Worm (Caenorhabditis elegans) whole organism, L1 larva: ENCODE results near the gene oac-1.
A peak's percentile ranks its signal among the peaks of the same experiment; 100 is the strongest.

ENCODE experiments used
- C34B4.2 ChIP-seq: sonication (generic microtip); optimal IDR thresholded peaks from 2 replicates; lab custom pipeline; 2017; ENCODE audit warnings: mild to moderate bottlenecking, missing genetic modification characterization, missing compliant biosample characterization
- F16B12.6 ChIP-seq: fragments of 150-350 bp; optimal IDR thresholded peaks from 2 replicates; lab custom pipeline; 2014; ENCODE audit warnings: missing biosample characterization, missing genetic modification characterization
- aha-1 ChIP-seq: fragments of 150-350 bp; optimal IDR thresholded peaks from 2 replicates; lab custom pipeline; 2014; ENCODE audit warnings: missing biosample characterization, missing genetic modification characterization
- aly-2 ChIP-seq: fragments of 150-350 bp; optimal IDR thresholded peaks from 2 replicates; lab custom pipeline; 2014; ENCODE audit warnings: missing biosample characterization, missing genetic modification characterization
- ama-1 ChIP-seq: fragments of 150-350 bp; optimal IDR thresholded peaks from 2 replicates; lab custom pipeline; 2014
- blmp-1 ChIP-seq: fragments of 150-350 bp; optimal IDR thresholded peaks from 2 replicates; lab custom pipeline; 2014; ENCODE audit warnings: missing biosample characterization, missing genetic modification characterization
- ceh-63 ChIP-seq: fragments of 200-800 bp; sonication (Bioruptor generic); optimal IDR thresholded peaks from 2 replicates; lab custom pipeline; 2018; ENCODE audit warnings: mild to moderate bottlenecking, missing genetic modification characterization, missing compliant biosample characterization
- ceh-8 ChIP-seq: fragments of 200-800 bp; sonication (Bioruptor generic); optimal IDR thresholded peaks from 2 replicates; lab custom pipeline; 2018; ENCODE audit warnings: mild to moderate bottlenecking, missing genetic modification characterization, moderate library complexity, missing compliant biosample characterization
- ceh-88 ChIP-seq: fragments of 200-800 bp; sonication (Bioruptor generic); IDR thresholded peaks from 2 replicates; pipeline ENCODE4 v1.3.6; 2022; ENCODE audit warnings: missing genetic modification characterization, missing compliant biosample characterization
- ceh-90 ChIP-seq: sonication (generic microtip); optimal IDR thresholded peaks from 2 replicates; lab custom pipeline; 2016; ENCODE audit warnings: missing genetic modification characterization, missing compliant biosample characterization
- ces-1 ChIP-seq: fragments of 150-350 bp; optimal IDR thresholded peaks from 2 replicates; lab custom pipeline; 2014; ENCODE audit warnings: missing biosample characterization, missing genetic modification reagents, missing genetic modification characterization
- dpl-1 ChIP-seq, 3 experiments: fragments of 150-350 bp in 2 of 3; sonication (generic microtip) in 1 of 3; optimal IDR thresholded peaks; 2 replicates each; lab custom pipeline; 2014 to 2017; ENCODE audit warnings: missing biosample characterization in 3 of 3, missing genetic modification characterization in 3 of 3, missing genetic modification reagents in 3 of 3
- efl-1 ChIP-seq, 4 experiments: fragments of 150-350 bp; optimal IDR thresholded peaks in 3 of 4; peaks in 1 of 4; 1 replicate in 1 of 4; 2 replicates in 3 of 4; lab custom pipeline; 2014; ENCODE audit warnings: missing biosample characterization in 2 of 4, missing genetic modification characterization in 2 of 4, missing genetic modification reagents in 2 of 4
- efl-3 ChIP-seq: fragments of 200-800 bp; sonication (Bioruptor generic); optimal IDR thresholded peaks from 2 replicates; lab custom pipeline; 2018; ENCODE audit warnings: mild to moderate bottlenecking, missing genetic modification characterization, missing compliant biosample characterization
- egl-13 ChIP-seq: sonication (generic microtip); optimal IDR thresholded peaks from 2 replicates; lab custom pipeline; 2016; ENCODE audit warnings: missing genotype, missing genetic modification reagents, missing genetic modification characterization, missing compliant biosample characterization
- fkh-4 ChIP-seq: sonication (generic microtip); optimal IDR thresholded peaks from 2 replicates; lab custom pipeline; 2016; ENCODE audit warnings: missing compliant biosample characterization, missing genetic modification characterization, borderline replicate concordance
- fkh-8 ChIP-seq: sonication (generic microtip); optimal IDR thresholded peaks from 2 replicates; lab custom pipeline; 2016; ENCODE audit warnings: mild to moderate bottlenecking, missing genetic modification characterization, missing compliant biosample characterization
- fos-1 ChIP-seq: fragments of 150-350 bp; optimal IDR thresholded peaks from 2 replicates; lab custom pipeline; 2014; ENCODE audit warnings: missing biosample characterization, missing genetic modification characterization
- grh-1 ChIP-seq: fragments of 200-800 bp; sonication (Bioruptor generic); IDR thresholded peaks from 2 replicates; pipeline ENCODE4 v1.3.6; 2022; ENCODE audit warnings: missing genetic modification reagents, missing genetic modification characterization, missing compliant biosample characterization
- hlh-17 ChIP-seq: fragments of 200-800 bp; sonication (Bioruptor generic); optimal IDR thresholded peaks from 2 replicates; lab custom pipeline; 2018; ENCODE audit warnings: missing genetic modification characterization, mild to moderate bottlenecking, missing compliant biosample characterization, moderate library complexity, borderline replicate concordance
- isw-1 ChIP-seq: fragments of 200-800 bp; sonication (Bioruptor generic); IDR thresholded peaks from 2 replicates; pipeline ENCODE4 v1.3.6; 2022; ENCODE audit warnings: missing genetic modification characterization, missing compliant biosample characterization
- lin-14 ChIP-seq: fragments of 200-800 bp; sonication (Bioruptor generic); optimal IDR thresholded peaks from 2 replicates; lab custom pipeline; 2018; ENCODE audit warnings: mild to moderate bottlenecking, missing genetic modification characterization, moderate library complexity, missing compliant biosample characterization
- lin-15B ChIP-seq: fragments of 150-350 bp; sonication (generic microtip); optimal IDR thresholded peaks from 3 replicates; lab custom pipeline; 2014; ENCODE audit warnings: missing biosample characterization, missing genetic modification characterization
- lin-35 ChIP-seq, 2 experiments: fragments of 150-350 bp; optimal IDR thresholded peaks; 2 replicates each; lab custom pipeline; 2014; ENCODE audit warnings: missing biosample characterization in 2 of 2, missing genetic modification characterization in 2 of 2, missing genetic modification reagents in 2 of 2
- lin-39 ChIP-seq: fragments of 150-350 bp; optimal IDR thresholded peaks from 2 replicates; lab custom pipeline; 2014; ENCODE audit warnings: missing biosample characterization, missing genetic modification reagents, missing genetic modification characterization
- mdl-1 ChIP-seq, 2 experiments: fragments of 150-350 bp; optimal IDR thresholded peaks; 2 replicates each; lab custom pipeline; 2014 to 2017; ENCODE audit warnings: missing biosample characterization in 2 of 2, missing genetic modification characterization in 2 of 2, inconsistent platforms in 1 of 2
- mep-1 ChIP-seq: fragments of 150-350 bp; optimal IDR thresholded peaks from 2 replicates; lab custom pipeline; 2014; ENCODE audit warnings: missing biosample characterization, missing genetic modification characterization
- nhr-11 ChIP-seq: fragments of 150-350 bp; optimal IDR thresholded peaks from 2 replicates; lab custom pipeline; 2014; ENCODE audit warnings: missing biosample characterization, missing genetic modification characterization
- nhr-12 ChIP-seq: sonication (generic microtip); optimal IDR thresholded peaks from 2 replicates; lab custom pipeline; 2017; ENCODE audit warnings: missing biosample characterization, missing genetic modification characterization
- nhr-19 ChIP-seq: fragments of 200-800 bp; sonication (Bioruptor generic); conservative IDR thresholded peaks from 2 replicates; pipeline ENCODE4 v1.3.6; 2022; ENCODE audit warnings: missing genetic modification characterization, missing compliant biosample characterization
- nhr-20 ChIP-seq: sonication (generic microtip); optimal IDR thresholded peaks from 2 replicates; lab custom pipeline; 2016; ENCODE audit warnings: mild to moderate bottlenecking, missing genetic modification characterization, missing compliant biosample characterization
- nhr-28 ChIP-seq: fragments of 150-350 bp; optimal IDR thresholded peaks from 2 replicates; lab custom pipeline; 2014; ENCODE audit warnings: missing biosample characterization, missing genetic modification characterization
- nhr-76 ChIP-seq: sonication (generic microtip); optimal IDR thresholded peaks from 2 replicates; lab custom pipeline; 2017; ENCODE audit warnings: missing biosample characterization, missing genetic modification characterization
- nhr-84 ChIP-seq: sonication (generic microtip); optimal IDR thresholded peaks from 2 replicates; lab custom pipeline; 2017; ENCODE audit warnings: missing biosample characterization, missing genetic modification characterization
- nhr-85 ChIP-seq: sonication (generic microtip); peaks from one replicate; lab custom pipeline; 2016; ENCODE audit warnings: missing genetic modification characterization, inconsistent platforms, missing compliant biosample characterization
- pag-3 ChIP-seq: sonication (generic microtip); optimal IDR thresholded peaks from 2 replicates; lab custom pipeline; 2017; ENCODE audit warnings: missing genetic modification characterization, mild to moderate bottlenecking, missing compliant biosample characterization, antibody characterized with exemption, borderline replicate concordance; ENCODE audit not compliant: insufficient read depth
- pax-3 ChIP-seq: fragments of 200-800 bp; sonication (Bioruptor generic); optimal IDR thresholded peaks from 2 replicates; lab custom pipeline; 2018; ENCODE audit warnings: mild to moderate bottlenecking, missing genetic modification characterization, moderate library complexity, missing compliant biosample characterization
- rnt-1 ChIP-seq: sonication (generic microtip); optimal IDR thresholded peaks from 2 replicates; lab custom pipeline; 2016; ENCODE audit warnings: mild to moderate bottlenecking, missing genetic modification characterization, moderate library complexity, missing compliant biosample characterization
- skn-1 ChIP-seq: fragments of 150-350 bp; optimal IDR thresholded peaks from 2 replicates; lab custom pipeline; 2014; ENCODE audit warnings: missing biosample characterization, missing genetic modification characterization
- snu-23 ChIP-seq: sonication (generic microtip); optimal IDR thresholded peaks from 2 replicates; lab custom pipeline; 2016; ENCODE audit warnings: missing genetic modification characterization, missing compliant biosample characterization
- sox-4 ChIP-seq: sonication (generic microtip); optimal IDR thresholded peaks from 2 replicates; lab custom pipeline; 2016; ENCODE audit warnings: missing genetic modification characterization, missing compliant biosample characterization
- sptf-1 ChIP-seq: fragments of 150-350 bp; optimal IDR thresholded peaks from 2 replicates; lab custom pipeline; 2014; ENCODE audit warnings: missing biosample characterization, missing genetic modification characterization
- sup-37 ChIP-seq: fragments of 200-800 bp; sonication (Bioruptor generic); optimal IDR thresholded peaks from 2 replicates; lab custom pipeline; 2018; ENCODE audit warnings: mild to moderate bottlenecking, missing genetic modification characterization, missing compliant biosample characterization
- tbx-2 ChIP-seq: sonication (generic microtip); optimal IDR thresholded peaks from 2 replicates; lab custom pipeline; 2016; ENCODE audit warnings: missing genetic modification characterization, missing compliant biosample characterization
- tlp-1 ChIP-seq: fragments of 150-350 bp; optimal IDR thresholded peaks from 2 replicates; lab custom pipeline; 2014; ENCODE audit warnings: missing biosample characterization, missing genetic modification characterization
- unc-30 ChIP-seq: sonication (generic microtip); optimal IDR thresholded peaks from 2 replicates; lab custom pipeline; 2017; ENCODE audit warnings: missing biosample characterization, missing genetic modification characterization
- unc-62 ChIP-seq: fragments of 150-350 bp; optimal IDR thresholded peaks from 2 replicates; lab custom pipeline; 2014; ENCODE audit warnings: missing biosample characterization, missing genetic modification reagents, missing genetic modification characterization
- unc-86 ChIP-seq: sonication (generic microtip); optimal IDR thresholded peaks from 2 replicates; lab custom pipeline; 2016; ENCODE audit warnings: missing genetic modification characterization, missing compliant biosample characterization
- unc-98 ChIP-seq: fragments of 200-800 bp; sonication (Bioruptor generic); IDR thresholded peaks from 2 replicates; pipeline ENCODE4 v1.3.6; 2022; ENCODE audit warnings: missing genetic modification characterization, missing compliant biosample characterization
- xbp-1 ChIP-seq: sonication (generic microtip); optimal IDR thresholded peaks from 2 replicates; lab custom pipeline; 2016; ENCODE audit warnings: missing genetic modification characterization, missing compliant biosample characterization
- zag-1 ChIP-seq: fragments of 150-350 bp; optimal IDR thresholded peaks from 2 replicates; lab custom pipeline; 2014; ENCODE audit warnings: missing biosample characterization, missing genetic modification characterization
- zip-4 ChIP-seq: fragments of 200-800 bp; sonication (Bioruptor generic); optimal IDR thresholded peaks from 2 replicates; lab custom pipeline; 2018; ENCODE audit warnings: mild to moderate bottlenecking, missing genetic modification characterization, moderate library complexity, missing compliant biosample characterization
- ztf-4 ChIP-seq: fragments of 150-350 bp; optimal IDR thresholded peaks from 2 replicates; lab custom pipeline; 2014; ENCODE audit warnings: missing biosample characterization, missing genetic modification characterization

Gene oac-1

ce11 chrV:19522551-19523137, 33.1 kb downstream of the oac-1 start (continued):
- TF ChIP-seq tbx-2 (tag; lab: Kevin White, UChicago) (peak; percentile 90), rnt-1 (tag; lab: Kevin White, UChicago) (peak; percentile 81), sptf-1 (tag; lab: Kevin White, UChicago) (no peak), lin-35 (GFP tag; optimal IDR thresholded peaks at IDR 0.05; lab: Kevin White, UChicago) (peak; percentile 61 to 80), ces-1 (GFP tag; lab: Kevin White, UChicago) (no peak), lin-15B (no peak), egl-13 (tag; lab: Kevin White, UChicago) (peak; percentile 85), C34B4.2 (tag; lab: Kevin White, UChicago) (no peak), ceh-90 (tag; lab: Kevin White, UChicago) (no peak), ztf-4 (tag; lab: Kevin White, UChicago) (peak; percentile 93), mep-1 (tag; lab: Kevin White, UChicago) (peak; percentile 92), xbp-1 (peak; percentile 71), nhr-84 (no peak), efl-3 (GFP tag; lab: Kevin White, UChicago) (no peak), fos-1 (peak; percentile 59), sox-4 (peak; percentile 43), fkh-4 (tag; lab: Kevin White, UChicago) (no peak), pag-3 (tag; lab: Kevin White, UChicago) (no peak), fkh-8 (tag; lab: Kevin White, UChicago) (peak; percentile 94), ceh-8 (GFP tag; lab: Kevin White, UChicago) (peak; percentile 61), mdl-1 (tag; optimal IDR thresholded peaks at IDR 0.05; lab: Kevin White, UChicago) (peak in 1 of 2 experiments; percentile 90), aha-1 (tag; lab: Kevin White, UChicago) (no peak), nhr-20 (peak; percentile 94), nhr-28 (no peak), ceh-63 (GFP tag; lab: Kevin White, UChicago) (no peak), pax-3 (tag; lab: Kevin White, UChicago) (peak; percentile 81), efl-1 (optimal IDR thresholded peaks at IDR 0.05; lab: Kevin White, UChicago) (peak; percentile 76 to 86), efl-1 (GFP tag; optimal IDR thresholded peaks at IDR 0.05 in 1 of 2; lab: Kevin White, UChicago) (peak; percentile 30 to 90), nhr-85 (tag; lab: Kevin White, UChicago) (peak; percentile 100), lin-14 (GFP tag; lab: Kevin White, UChicago) (peak; percentile 98), nhr-11 (peak; percentile 35), unc-62 (peak; percentile 76), hlh-17 (GFP tag; lab: Kevin White, UChicago) (no peak), grh-1 (GFP tag; lab: Robert Waterston, UW) (peak; percentile 91), ama-1 (lab: Kevin White, UChicago) (peak; percentile 90), zag-1 (peak; percentile 55), snu-23 (GFP tag; lab: Kevin White, UChicago) (peak; percentile 90), unc-98 (peak; percentile 32; the same call in 1 of the 2 replicates), tlp-1 (tag; lab: Kevin White, UChicago) (no peak), ceh-88 (GFP tag; lab: Robert Waterston, UW) (peak; percentile 70), unc-86 (tag; lab: Kevin White, UChicago) (peak; percentile 96), dpl-1 (GFP tag; optimal IDR thresholded peaks at IDR 0.05; lab: Kevin White, UChicago) (peak; percentile 47 to 56 (median 50)), lin-39 (peak; percentile 66), sup-37 (GFP tag; lab: Kevin White, UChicago) (no peak), blmp-1 (tag; lab: Kevin White, UChicago) (peak; percentile 72), nhr-12 (tag; lab: Kevin White, UChicago) (no peak), zip-4 (GFP tag; lab: Kevin White, UChicago) (peak; percentile 68), skn-1 (tag; lab: Kevin White, UChicago) (peak; percentile 48), aly-2 (tag; lab: Kevin White, UChicago) (no peak), isw-1 (GFP tag; lab: Robert Waterston, UW) (peak; percentile 76), F16B12.6 (tag; lab: Kevin White, UChicago) (no peak), nhr-76 (no peak), nhr-19 (GFP tag; lab: Robert Waterston, UW) (peak; percentile 97), unc-30 (no peak)
